Fruit fly (Drosophila melanogaster): ENCODE results near the gene CG10383.

CG10383 gene

dm6 chr2L:18693877-18694723, 1.3 kb downstream of the CG10383 start:
- TF ChIP-seq gl (tag; optimal IDR thresholded peaks at IDR 0.05) (no peak), CG34367 (tag; optimal IDR thresholded peaks at IDR 0.05) (peak; percentile 5), CG9948 (tag; optimal IDR thresholded peaks at IDR 0.05) (peak; percentile 19), Pif1A (GFP tag; optimal IDR thresholded peaks at IDR 0.05) (no peak), CG15710 (tag; optimal IDR thresholded peaks at IDR 0.05) (peak; percentile 41), CG12605 (GFP tag; IDR thresholded peaks at IDR 0.05) (peak; percentile 65; the same call in 1 of the 2 replicates), Snoo (tag; optimal IDR thresholded peaks at IDR 0.05) (peak; percentile 27), CG13204 (GFP tag; optimal IDR thresholded peaks at IDR 0.05) (no peak), CG8159 (tag; optimal IDR thresholded peaks at IDR 0.05) (no peak), CG17806 (tag; optimal IDR thresholded peaks at IDR 0.05) (peak; percentile 33), CG4496 (GFP tag; IDR thresholded peaks at IDR 0.05) (peak; percentile 74), CG32121 (GFP tag; IDR thresholded peaks at IDR 0.05) (peak; percentile 37; the same call in 1 of the 2 replicates), rn (GFP tag; IDR thresholded peaks at IDR 0.05) (no peak), CG10348 (GFP tag; IDR thresholded peaks at IDR 0.05) (0 out of 2 replicates have a peak, but pooled peaks have one; percentile 38), Pif1B (GFP tag; optimal IDR thresholded peaks at IDR 0.05) (no peak), D1 (tag; optimal IDR thresholded peaks at IDR 0.05) (no peak), fd96Ca (GFP tag; IDR thresholded peaks at IDR 0.05) (0 out of 3 replicates have a peak, but pooled peaks have one; percentile 7), CG8301 (tag; optimal IDR thresholded peaks at IDR 0.05) (no peak), EcR (GFP tag; optimal IDR thresholded peaks at IDR 0.05) (peak; percentile 9), CG14655 (GFP tag; optimal IDR thresholded peaks at IDR 0.05) (no peak), Ets98B (GFP tag; IDR thresholded peaks at IDR 0.05) (peak; percentile 38; the same call in 1 of the 2 replicates)

dm6 chr2L:18689376-18689775, 6.0 kb downstream of the CG10383 start, which contains the start of gene CG10336:
Gene CG10336, plus strand, starts transcription at chr2L:18689528.
- TF ChIP-seq gl (tag; optimal IDR thresholded peaks at IDR 0.05) (no peak), Snoo (tag; optimal IDR thresholded peaks at IDR 0.05) (no peak), CG8159 (tag; optimal IDR thresholded peaks at IDR 0.05) (no peak), Pif1B (GFP tag; optimal IDR thresholded peaks at IDR 0.05) (no peak), CG12605 (GFP tag; IDR thresholded peaks at IDR 0.05) (no peak), CG34367 (tag; optimal IDR thresholded peaks at IDR 0.05) (no peak), CG15710 (tag; optimal IDR thresholded peaks at IDR 0.05) (no peak), Pif1A (GFP tag; optimal IDR thresholded peaks at IDR 0.05) (no peak), CG14655 (GFP tag; optimal IDR thresholded peaks at IDR 0.05) (no peak), CG32121 (GFP tag; IDR thresholded peaks at IDR 0.05) (no peak), CG17806 (tag; optimal IDR thresholded peaks at IDR 0.05) (no peak), CG4496 (GFP tag; IDR thresholded peaks at IDR 0.05) (no peak), CG13204 (GFP tag; optimal IDR thresholded peaks at IDR 0.05) (no peak), CG8301 (tag; optimal IDR thresholded peaks at IDR 0.05) (no peak), EcR (GFP tag; optimal IDR thresholded peaks at IDR 0.05) (no peak), rn (GFP tag; IDR thresholded peaks at IDR 0.05) (no peak)

dm6 chr2L:18688646-18689296, 6.6 kb downstream of the CG10383 start, which contains the start of gene msl-1:
Gene msl-1, minus strand, starts transcription at chr2L:18688800.
- TF ChIP-seq CG14655 (GFP tag; optimal IDR thresholded peaks at IDR 0.05) (no peak), fd96Ca (GFP tag; IDR thresholded peaks at IDR 0.05) (0 out of 3 replicates have a peak, but pooled peaks have one; percentile 33), CG4496 (GFP tag; IDR thresholded peaks at IDR 0.05) (0 out of 3 replicates have a peak, but pooled peaks have one; percentile 19), CG10348 (GFP tag; IDR thresholded peaks at IDR 0.05) (peak; percentile 13; the same call in 1 of the 2 replicates)

- TF ChIP-seq CG4496 (GFP tag; IDR thresholded peaks at IDR 0.05), result no peak
Measured at dm6 chr2L:18687827-18688226, 7.6 kb downstream of the CG10383 start.

dm6 chr2L:18681903-18682302, 13.5 kb downstream of the CG10383 start, which contains the start of gene tos:
Gene tos, minus strand, starts transcription at chr2L:18682075.
- TF ChIP-seq CG8159 (tag; optimal IDR thresholded peaks at IDR 0.05) (no peak), CG13204 (GFP tag; optimal IDR thresholded peaks at IDR 0.05) (no peak), gl (tag; optimal IDR thresholded peaks at IDR 0.05) (no peak), CG10348 (GFP tag; IDR thresholded peaks at IDR 0.05) (no peak), Ets98B (GFP tag; IDR thresholded peaks at IDR 0.05) (no peak), EcR (GFP tag; optimal IDR thresholded peaks at IDR 0.05) (no peak), Pif1A (GFP tag; optimal IDR thresholded peaks at IDR 0.05) (no peak), CG15710 (tag; optimal IDR thresholded peaks at IDR 0.05) (no peak), CG8301 (tag; optimal IDR thresholded peaks at IDR 0.05) (no peak), CG12605 (GFP tag; IDR thresholded peaks at IDR 0.05) (no peak), CG34367 (tag; optimal IDR thresholded peaks at IDR 0.05) (no peak)

Measured in whole organism, pupa.